Fruit fly (Drosophila melanogaster) whole organism, embryonic: ENCODE measurements around the gene Dus1.

Experiments used
- Bdp1 ChIP-seq: fragments of 200-800 bp; sonication (Bioruptor generic); optimal IDR thresholded peaks from 3 replicates; lab custom pipeline; 2016; ENCODE audit warnings: missing biosample characterization, missing genetic modification characterization
- Blimp-1 ChIP-seq: fragments of 200-800 bp; sonication (Bioruptor generic); optimal IDR thresholded peaks from 3 replicates; lab custom pipeline; 2018; ENCODE audit warnings: missing biosample characterization, missing genetic modification characterization, mild to moderate bottlenecking, moderate library complexity, missing genetic modification reagents
- BtbVII ChIP-seq: fragments of 200-800 bp; sonication (Bioruptor generic); optimal IDR thresholded peaks from 3 replicates; lab custom pipeline; 2017; ENCODE audit warnings: missing biosample characterization, mild to moderate bottlenecking, missing genetic modification characterization
- CG11560 ChIP-seq: fragments of 200-800 bp; sonication (Bioruptor generic); IDR thresholded peaks from 3 replicates; pipeline ENCODE4 v1.3.6; 2022; ENCODE audit warnings: missing biosample characterization, missing genetic modification characterization
- CG13424 ChIP-seq: fragments of 200-800 bp; sonication (Bioruptor generic); optimal IDR thresholded peaks from 2 replicates; lab custom pipeline; 2019; ENCODE audit warnings: missing biosample characterization, mild to moderate bottlenecking, missing genetic modification characterization, moderate library complexity
- CG14860 ChIP-seq: fragments of 200-800 bp; sonication (Bioruptor generic); IDR thresholded peaks from 3 replicates; pipeline ENCODE4 v1.3.6; 2022; ENCODE audit warnings: missing biosample characterization, missing genetic modification characterization; ENCODE audit not compliant: partially characterized antibody
- CG1603 ChIP-seq: fragments of 200-800 bp; sonication (Bioruptor generic); optimal IDR thresholded peaks from 2 replicates; lab custom pipeline; 2019; ENCODE audit warnings: missing biosample characterization, mild to moderate bottlenecking, missing genetic modification characterization, moderate library complexity
- CG16779 ChIP-seq: fragments of 200-800 bp; sonication (Bioruptor generic); IDR thresholded peaks from 2 replicates; pipeline ENCODE4 v1.3.6; 2022; ENCODE audit warnings: missing biosample characterization, missing genetic modification characterization
- CG17328 ChIP-seq: fragments of 200-800 bp; sonication (Bioruptor generic); IDR thresholded peaks from 2 replicates; pipeline ENCODE4 v1.3.6; 2022; ENCODE audit warnings: missing biosample characterization, missing genetic modification characterization
- CG30431 ChIP-seq: fragments of 200-800 bp; sonication (Bioruptor generic); optimal IDR thresholded peaks from 2 replicates; lab custom pipeline; 2017; ENCODE audit warnings: missing biosample characterization, missing genetic modification characterization
- CG3065 ChIP-seq: fragments of 200-800 bp; sonication (Bioruptor generic); optimal IDR thresholded peaks from 2 replicates; lab custom pipeline; 2016; ENCODE audit warnings: missing biosample characterization, missing genetic modification characterization
- CG3163 ChIP-seq: fragments of 200-800 bp; sonication (Bioruptor generic); optimal IDR thresholded peaks from 3 replicates; lab custom pipeline; 2016; ENCODE audit warnings: missing biosample characterization, missing genetic modification characterization
- CG34376 ChIP-seq: fragments of 200-800 bp; sonication (Bioruptor generic); optimal IDR thresholded peaks from 2 replicates; lab custom pipeline; 2018; ENCODE audit warnings: missing biosample characterization, mild to moderate bottlenecking, missing genetic modification characterization
- CG4328 ChIP-seq: fragments of 200-800 bp; sonication (Bioruptor generic); optimal IDR thresholded peaks from 3 replicates; lab custom pipeline; 2017; ENCODE audit warnings: missing biosample characterization, missing genetic modification reagents, missing genetic modification characterization
- CG4360 ChIP-seq: fragments of 200-800 bp; sonication (Bioruptor generic); IDR thresholded peaks from 2 replicates; pipeline ENCODE4 v1.3.6; 2022; ENCODE audit warnings: missing biosample characterization, missing genetic modification characterization
- CG4707 ChIP-seq: fragments of 200-800 bp; sonication (Bioruptor generic); optimal IDR thresholded peaks from 2 replicates; lab custom pipeline; 2018; ENCODE audit warnings: missing biosample characterization, mild to moderate bottlenecking, missing genetic modification characterization, moderate library complexity
- CG5180 ChIP-seq: fragments of 200-800 bp; sonication (Bioruptor generic); optimal IDR thresholded peaks from 3 replicates; lab custom pipeline; 2017; ENCODE audit warnings: missing biosample characterization, missing genetic modification characterization, mild to moderate bottlenecking, moderate library complexity, missing genetic modification reagents
- CG6654 ChIP-seq: fragments of 200-800 bp; sonication (Bioruptor generic); optimal IDR thresholded peaks from 2 replicates; lab custom pipeline; 2017; ENCODE audit warnings: missing biosample characterization, mild to moderate bottlenecking, missing genetic modification characterization
- CG6683 ChIP-seq: fragments of 200-800 bp; sonication (Bioruptor generic); optimal IDR thresholded peaks from 2 replicates; lab custom pipeline; 2017; ENCODE audit warnings: missing biosample characterization, mild to moderate bottlenecking, missing genetic modification characterization, missing genetic modification reagents
- CG6689 ChIP-seq: fragments of 200-800 bp; sonication (Bioruptor generic); IDR thresholded peaks from 2 replicates; pipeline ENCODE4 v1.3.6; 2022; ENCODE audit warnings: missing biosample characterization, missing genetic modification characterization
- CG7556 ChIP-seq: fragments of 200-800 bp; sonication (Bioruptor generic); optimal IDR thresholded peaks from 2 replicates; lab custom pipeline; 2017; ENCODE audit warnings: missing biosample characterization, mild to moderate bottlenecking, missing genetic modification characterization
- CG8290 ChIP-seq, 3 experiments: fragments of 200-800 bp; sonication (Bioruptor generic); optimal IDR thresholded peaks; 2 replicates each; lab custom pipeline; 2016 to 2019; ENCODE audit warnings: missing biosample characterization in 3 of 3, missing genetic modification characterization in 3 of 3, mild to moderate bottlenecking in 2 of 3, moderate library complexity in 1 of 3
- CG9437 ChIP-seq: fragments of 200-800 bp; sonication (Bioruptor generic); optimal IDR thresholded peaks from 2 replicates; lab custom pipeline; 2018; ENCODE audit warnings: missing biosample characterization, mild to moderate bottlenecking, missing genetic modification characterization
- CG9609 ChIP-seq: fragments of 200-800 bp; sonication (Bioruptor generic); optimal IDR thresholded peaks from 3 replicates; lab custom pipeline; 2016; ENCODE audit warnings: missing biosample characterization, missing genetic modification characterization
- CG9727 ChIP-seq: fragments of 200-800 bp; sonication (Bioruptor generic); optimal IDR thresholded peaks from 3 replicates; lab custom pipeline; 2017; ENCODE audit warnings: missing biosample characterization, mild to moderate bottlenecking, missing genetic modification characterization
- E2f1 ChIP-seq: fragments of 200-800 bp; sonication (Bioruptor generic); IDR thresholded peaks from 2 replicates; pipeline ENCODE4 v1.3.6; 2022; ENCODE audit warnings: missing biosample characterization, missing genetic modification characterization
- Lim3 ChIP-seq: fragments of 200-800 bp; sonication (Bioruptor generic); IDR thresholded peaks from 2 replicates; pipeline ENCODE4 v1.3.6; 2022; ENCODE audit warnings: missing biosample characterization, missing genetic modification characterization
- NC2β ChIP-seq: fragments of 200-800 bp; sonication (Bioruptor generic); optimal IDR thresholded peaks from 2 replicates; lab custom pipeline; 2016; ENCODE audit warnings: missing biosample characterization, missing genetic modification characterization
- Rfx ChIP-seq: fragments of 200-800 bp; sonication (Bioruptor generic); IDR thresholded peaks from 2 replicates; pipeline ENCODE4 v1.3.6; 2022; ENCODE audit warnings: missing biosample characterization, missing genetic modification characterization
- Sin3A ChIP-seq: fragments of >200 bp; optimal IDR thresholded peaks from 2 replicates; lab custom pipeline; 2018
- Sry-δ ChIP-seq: fragments of 200-800 bp; sonication (Bioruptor generic); optimal IDR thresholded peaks from 2 replicates; lab custom pipeline; 2016; ENCODE audit warnings: missing biosample characterization, missing genetic modification characterization
- abd-A ChIP-seq: fragments of 200-800 bp; sonication (Bioruptor generic); optimal IDR thresholded peaks from 3 replicates; lab custom pipeline; 2019; ENCODE audit warnings: missing biosample characterization, mild to moderate bottlenecking, missing genetic modification characterization, moderate library complexity
- al ChIP-seq: fragments of 200-800 bp; sonication (Bioruptor generic); IDR thresholded peaks from 2 replicates; pipeline ENCODE4 v1.3.6; 2022; ENCODE audit warnings: missing biosample characterization, missing genetic modification characterization
- ap ChIP-seq: fragments of 200-800 bp; sonication (Bioruptor generic); IDR thresholded peaks from 2 replicates; pipeline ENCODE4 v1.3.6; 2022; ENCODE audit warnings: missing biosample characterization, missing genetic modification characterization
- ato ChIP-seq: fragments of 200-800 bp; sonication (Bioruptor generic); IDR thresholded peaks from 2 replicates; pipeline ENCODE4 v1.3.6; 2022; ENCODE audit warnings: missing biosample characterization, missing genetic modification characterization; ENCODE audit not compliant: partially characterized antibody
- cas ChIP-seq: fragments of 200-800 bp; sonication (Bioruptor generic); IDR thresholded peaks from 2 replicates; pipeline ENCODE4 v1.3.6; 2022; ENCODE audit warnings: missing biosample characterization, missing genetic modification characterization
- cg ChIP-seq: fragments of 200-800 bp; sonication (Bioruptor generic); optimal IDR thresholded peaks from 3 replicates; lab custom pipeline; 2019; ENCODE audit warnings: missing biosample characterization, mild to moderate bottlenecking, missing genetic modification characterization, moderate library complexity
- chm ChIP-seq: fragments of 200-800 bp; sonication (Bioruptor generic); IDR thresholded peaks from 2 replicates; pipeline ENCODE4 v1.3.6; 2022; ENCODE audit warnings: missing biosample characterization, missing genetic modification characterization
- en ChIP-seq: fragments of 200-800 bp; sonication (Bioruptor generic); optimal IDR thresholded peaks from 2 replicates; lab custom pipeline; 2016; ENCODE audit warnings: missing biosample characterization, missing genetic modification characterization
- exex ChIP-seq: fragments of 200-800 bp; sonication (Bioruptor generic); optimal IDR thresholded peaks from 4 replicates; lab custom pipeline; 2018; ENCODE audit warnings: missing biosample characterization, mild to moderate bottlenecking, missing genetic modification characterization, moderate library complexity
- hbn ChIP-seq: fragments of 200-800 bp; sonication (Bioruptor generic); IDR thresholded peaks from 2 replicates; pipeline ENCODE4 v1.3.6; 2022; ENCODE audit warnings: missing biosample characterization, missing genetic modification characterization; ENCODE audit not compliant: partially characterized antibody
- lilli ChIP-seq: fragments of 200-800 bp; sonication (Bioruptor generic); optimal IDR thresholded peaks from 3 replicates; lab custom pipeline; 2016; ENCODE audit warnings: missing biosample characterization, missing genetic modification characterization
- mirr ChIP-seq: fragments of 200-800 bp; sonication (Bioruptor generic); optimal IDR thresholded peaks from 3 replicates; lab custom pipeline; 2018; ENCODE audit warnings: missing biosample characterization, mild to moderate bottlenecking, missing genetic modification characterization
- sob ChIP-seq: fragments of 200-800 bp; sonication (Bioruptor generic); IDR thresholded peaks from 2 replicates; pipeline ENCODE4 v1.3.6; 2022; ENCODE audit warnings: missing biosample characterization, missing genetic modification characterization
- sr ChIP-seq: fragments of 200-800 bp; sonication (Bioruptor generic); IDR thresholded peaks from 3 replicates; pipeline ENCODE4 v1.3.6; 2022; ENCODE audit warnings: missing biosample characterization, missing genetic modification characterization
- ssp ChIP-seq: fragments of 200-800 bp; sonication (Bioruptor generic); IDR thresholded peaks from 2 replicates; pipeline ENCODE4 v1.3.6; 2022; ENCODE audit warnings: missing biosample characterization, missing genetic modification characterization
- stwl ChIP-seq: fragments of 200-800 bp; sonication (Bioruptor generic); optimal IDR thresholded peaks from 3 replicates; lab custom pipeline; 2018; ENCODE audit warnings: missing biosample characterization, mild to moderate bottlenecking, missing genetic modification characterization, moderate library complexity
- vvl ChIP-seq: fragments of 200-800 bp; sonication (Bioruptor generic); IDR thresholded peaks from 2 replicates; pipeline ENCODE4 v1.3.6; 2022; ENCODE audit warnings: missing biosample characterization, missing genetic modification characterization
- yki ChIP-seq: fragments of >200 bp; optimal IDR thresholded peaks from 3 replicates; lab custom pipeline; 2018
- zen2 ChIP-seq: fragments of 200-800 bp; sonication (Bioruptor generic); IDR thresholded peaks from 3 replicates; pipeline ENCODE4 v1.3.6; 2022; ENCODE audit warnings: missing biosample characterization, missing genetic modification characterization; ENCODE audit not compliant: partially characterized antibody

Dus1 gene

DNA sequence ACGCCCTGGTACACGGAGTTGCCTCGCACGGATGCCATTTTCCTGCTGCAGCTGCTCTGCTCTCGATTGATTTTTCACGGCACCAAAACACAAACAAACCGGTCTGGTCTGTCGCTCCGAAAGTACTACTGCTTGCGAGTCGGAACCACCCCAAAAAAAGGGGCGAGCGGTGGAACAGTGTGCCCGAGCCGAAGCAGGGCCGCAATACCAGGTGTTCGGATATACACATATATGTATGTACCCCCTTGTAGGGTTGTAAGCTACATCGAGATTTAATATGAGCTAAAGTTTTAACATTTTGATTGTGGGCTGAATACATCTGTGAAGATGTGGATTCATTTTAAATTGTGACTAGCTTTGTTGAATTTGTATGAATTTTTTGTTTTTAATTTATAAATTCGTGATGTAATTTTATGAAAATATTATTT is 14.1 kb upstream of the Dus1 start (continued):
- TF ChIP-seq CG6689 (GFP tag; lab: Robert Waterston, UW) = peak; percentile 83
- TF ChIP-seq BtbVII = peak; percentile 1
- TF ChIP-seq CG9609 (GFP tag; lab: Kevin White, UChicago) = no peak
- 0 out of 3 replicates have a peak, but pooled peaks have one; percentile 44 for TF ChIP-seq zen2 (GFP tag; lab: Robert Waterston, UW)
- TF ChIP-seq CG13424 (tag; lab: Kevin White, UChicago) = peak; percentile 63
- no peak for TF ChIP-seq CG6683 (GFP tag; lab: Kevin White, UChicago)
- 0 out of 2 replicates have a peak, but pooled peaks have one; percentile 15 for TF ChIP-seq hbn (GFP tag; lab: Robert Waterston, UW)
- TF ChIP-seq CG4328 (GFP tag; lab: Kevin White, UChicago) = peak; percentile 24
- TF ChIP-seq ato = peak; percentile 48; the same call in 1 of the 2 replicates
- peak; percentile 53 for TF ChIP-seq CG9727
- TF ChIP-seq Rfx = peak; percentile 75
- TF ChIP-seq Blimp-1 = peak; percentile 41
- TF ChIP-seq vvl (GFP tag; lab: Robert Waterston, UW) = peak; percentile 75
- TF ChIP-seq NC2β (GFP tag; lab: Kevin White, UChicago) = peak; percentile 16
- TF ChIP-seq abd-A = peak; percentile 5
- TF ChIP-seq en = no peak
- TF ChIP-seq lilli (GFP tag; lab: Kevin White, UChicago) = peak; percentile 70
- peak; percentile 36; the same call in 1 of the 2 replicates for TF ChIP-seq ssp (GFP tag; lab: Robert Waterston, UW)
- peak; percentile 50; the same call in 1 of the 2 replicates for TF ChIP-seq CG16779 (GFP tag; lab: Robert Waterston, UW)
- 0 out of 2 replicates have a peak, but pooled peaks have one; percentile 35 for TF ChIP-seq CG17328 (GFP tag; lab: Robert Waterston, UW)
- TF ChIP-seq Sry-δ (GFP tag; lab: Kevin White, UChicago) = peak; percentile 54
- TF ChIP-seq Bdp1 = peak; percentile 38
- peak; percentile 43 for TF ChIP-seq CG7556 (GFP tag; lab: Kevin White, UChicago)
- peak; percentile 65 for TF ChIP-seq chm (GFP tag; lab: Robert Waterston, UW)
- TF ChIP-seq CG5180 (GFP tag; lab: Kevin White, UChicago) = peak; percentile 69
- 0 out of 2 replicates have a peak, but pooled peaks have one; percentile 33 for TF ChIP-seq al (GFP tag; lab: Robert Waterston, UW)
- no peak for TF ChIP-seq exex (tag; lab: Kevin White, UChicago)
- TF ChIP-seq cg (GFP tag; lab: Kevin White, UChicago) = peak; percentile 0
- peak; percentile 18 for TF ChIP-seq CG9437
- no peak for TF ChIP-seq Lim3 (GFP tag; lab: Robert Waterston, UW)
- no peak for TF ChIP-seq CG3163
- peak; percentile 59 for TF ChIP-seq CG8290 (GFP tag; optimal IDR thresholded peaks at IDR 0.05; lab: Kevin White, UChicago)
- peak; percentile 8 to 88 for TF ChIP-seq CG8290 (tag; optimal IDR thresholded peaks at IDR 0.05; lab: Kevin White, UChicago)
- TF ChIP-seq CG1603 = peak; percentile 70
- TF ChIP-seq CG30431 = no peak
- TF ChIP-seq CG3065 (GFP tag; lab: Kevin White, UChicago) = peak; percentile 60
- peak; percentile 49 for TF ChIP-seq mirr (GFP tag; lab: Kevin White, UChicago)
- no peak for TF ChIP-seq yki
- no peak for TF ChIP-seq ap (GFP tag; lab: Robert Waterston, UW)
- peak; percentile 31; the same call in 1 of the 3 replicates for TF ChIP-seq sr (GFP tag; lab: Robert Waterston, UW)
- no peak for TF ChIP-seq CG6654
- TF ChIP-seq CG14860 (GFP tag; lab: Robert Waterston, UW) = no peak
- no peak for TF ChIP-seq cas (GFP tag; lab: Robert Waterston, UW)
- TF ChIP-seq stwl = peak; percentile 77
- no peak for TF ChIP-seq CG4360 (GFP tag; lab: Robert Waterston, UW)
- peak; percentile 51 for TF ChIP-seq CG34376
- no peak for TF ChIP-seq Sin3A
- TF ChIP-seq E2f1 (GFP tag; lab: Robert Waterston, UW) = no peak
- TF ChIP-seq CG4707 (GFP tag; lab: Kevin White, UChicago) = peak; percentile 48
- no peak for TF ChIP-seq CG11560
- TF ChIP-seq sob (GFP tag; lab: Robert Waterston, UW) = peak; percentile 65; the same call in 1 of the 2 replicates
